Fruit fly (Drosophila melanogaster) whole organism, embryonic: Measurements from ENCODE around the gene CG15480.

Experiments used
- BEAF-32 ChIP-seq: fragments of 200-800 bp; sonication (Bioruptor generic); optimal IDR thresholded peaks from 3 replicates; lab custom pipeline; 2017; ENCODE audit warnings: missing biosample characterization, missing genetic modification characterization, mild to moderate bottlenecking, moderate library complexity, missing genetic modification reagents
- Bgb ChIP-seq: fragments of 200-800 bp; sonication (Bioruptor generic); IDR thresholded peaks from 2 replicates; pipeline ENCODE4 v1.3.6; 2022; ENCODE audit warnings: missing biosample characterization, missing genetic modification characterization; ENCODE audit not compliant: partially characterized antibody
- C15 ChIP-seq: fragments of 200-800 bp; sonication (Bioruptor generic); IDR thresholded peaks from 3 replicates; pipeline ENCODE4 v1.3.6; 2022; ENCODE audit warnings: missing biosample characterization, missing genetic modification characterization
- CG10565 ChIP-seq: fragments of 200-800 bp; sonication (Bioruptor generic); optimal IDR thresholded peaks from 3 replicates; lab custom pipeline; 2016; ENCODE audit warnings: missing biosample characterization, mild to moderate bottlenecking, missing genetic modification characterization
- CG12071 ChIP-seq: fragments of 200-800 bp; sonication (Bioruptor generic); optimal IDR thresholded peaks from 3 replicates; lab custom pipeline; 2018; ENCODE audit warnings: missing biosample characterization, mild to moderate bottlenecking, missing genetic modification characterization
- CG13424 ChIP-seq: fragments of 200-800 bp; sonication (Bioruptor generic); optimal IDR thresholded peaks from 2 replicates; lab custom pipeline; 2019; ENCODE audit warnings: missing biosample characterization, mild to moderate bottlenecking, missing genetic modification characterization, moderate library complexity
- CG13894 ChIP-seq: fragments of 200-800 bp; sonication (Bioruptor generic); optimal IDR thresholded peaks from 3 replicates; lab custom pipeline; 2018; ENCODE audit warnings: missing biosample characterization, mild to moderate bottlenecking, missing genetic modification characterization, moderate library complexity
- CG14014 ChIP-seq: fragments of 200-800 bp; sonication (Bioruptor generic); IDR thresholded peaks from 2 replicates; pipeline ENCODE4 v1.3.6; 2022; ENCODE audit warnings: missing biosample characterization, missing genetic modification characterization
- CG15011 ChIP-seq: fragments of 200-800 bp; sonication (Bioruptor generic); optimal IDR thresholded peaks from 3 replicates; lab custom pipeline; 2018; ENCODE audit warnings: missing biosample characterization, mild to moderate bottlenecking, missing genetic modification characterization
- CG16813 ChIP-seq: fragments of 200-800 bp; sonication (Bioruptor generic); IDR thresholded peaks from 3 replicates; pipeline ENCODE4 v1.3.6; 2022; ENCODE audit warnings: missing biosample characterization, missing genetic modification characterization; ENCODE audit not compliant: partially characterized antibody
- CG18619 ChIP-seq: fragments of 200-800 bp; sonication (Bioruptor generic); optimal IDR thresholded peaks from 3 replicates; lab custom pipeline; 2017; ENCODE audit warnings: missing biosample characterization, mild to moderate bottlenecking, missing genetic modification characterization
- CG2116 ChIP-seq: fragments of 200-800 bp; sonication (Bioruptor generic); optimal IDR thresholded peaks from 3 replicates; lab custom pipeline; 2018; ENCODE audit warnings: missing biosample characterization, mild to moderate bottlenecking, missing genetic modification characterization
- CG6689 ChIP-seq: fragments of 200-800 bp; sonication (Bioruptor generic); IDR thresholded peaks from 2 replicates; pipeline ENCODE4 v1.3.6; 2022; ENCODE audit warnings: missing biosample characterization, missing genetic modification characterization
- CG7786 ChIP-seq: fragments of 200-800 bp; sonication (Bioruptor generic); optimal IDR thresholded peaks from 2 replicates; lab custom pipeline; 2016; ENCODE audit warnings: missing biosample characterization, missing genetic modification characterization
- CG9727 ChIP-seq: fragments of 200-800 bp; sonication (Bioruptor generic); optimal IDR thresholded peaks from 3 replicates; lab custom pipeline; 2017; ENCODE audit warnings: missing biosample characterization, mild to moderate bottlenecking, missing genetic modification characterization
- CG9932 ChIP-seq: fragments of 200-800 bp; sonication (Bioruptor generic); IDR thresholded peaks from 2 replicates; pipeline ENCODE4 v1.3.6; 2022; ENCODE audit warnings: missing biosample characterization, missing genetic modification characterization
- CTCF ChIP-seq: fragments of 200-800 bp; sonication (Bioruptor generic); optimal IDR thresholded peaks from 2 replicates; lab custom pipeline; 2017; ENCODE audit warnings: missing biosample characterization, mild to moderate bottlenecking, missing genetic modification characterization, moderate library complexity
- Dad ChIP-seq: fragments of 200-800 bp; sonication (Bioruptor generic); optimal IDR thresholded peaks from 3 replicates; lab custom pipeline; 2016; ENCODE audit warnings: missing biosample characterization, missing genetic modification characterization
- Doc3 ChIP-seq: fragments of 200-800 bp; sonication (Bioruptor generic); IDR thresholded peaks from 3 replicates; pipeline ENCODE4 v1.3.6; 2022; ENCODE audit warnings: missing biosample characterization, missing genetic modification characterization; ENCODE audit not compliant: partially characterized antibody
- GATAe ChIP-seq: fragments of 200-800 bp; sonication (Bioruptor generic); conservative IDR thresholded peaks from 2 replicates; pipeline ENCODE4 v1.3.6; 2022; ENCODE audit warnings: missing biosample characterization, missing genetic modification characterization
- H2.0 ChIP-seq: fragments of 200-800 bp; sonication (Bioruptor generic); IDR thresholded peaks from 2 replicates; pipeline ENCODE4 v1.3.6; 2022; ENCODE audit warnings: missing biosample characterization, missing genetic modification characterization
- HHEX ChIP-seq: fragments of 200-800 bp; sonication (Bioruptor generic); optimal IDR thresholded peaks from 3 replicates; lab custom pipeline; 2017; ENCODE audit warnings: missing biosample characterization, mild to moderate bottlenecking, missing genetic modification characterization, missing genetic modification reagents
- Hey ChIP-seq: fragments of 200-800 bp; sonication (Bioruptor generic); optimal IDR thresholded peaks from 3 replicates; lab custom pipeline; 2018; ENCODE audit warnings: missing biosample characterization, mild to moderate bottlenecking, missing genetic modification characterization
- HmgZ ChIP-seq: fragments of 200-800 bp; sonication (Bioruptor generic); optimal IDR thresholded peaks from 2 replicates; lab custom pipeline; 2018; ENCODE audit warnings: missing biosample characterization, mild to moderate bottlenecking, missing genetic modification characterization
- Hmr ChIP-seq: fragments of 200-800 bp; sonication (Bioruptor generic); optimal IDR thresholded peaks from 3 replicates; lab custom pipeline; 2017; ENCODE audit warnings: mild to moderate bottlenecking, missing biosample characterization, missing genetic modification reagents, missing genetic modification characterization
- NFAT ChIP-seq: fragments of 200-800 bp; sonication (Bioruptor generic); IDR thresholded peaks from 2 replicates; pipeline ENCODE4 v1.3.6; 2022; ENCODE audit warnings: missing biosample characterization, missing genetic modification characterization
- NK7.1 ChIP-seq: fragments of 200-800 bp; sonication (Bioruptor generic); optimal IDR thresholded peaks from 3 replicates; lab custom pipeline; 2016; ENCODE audit warnings: missing biosample characterization, missing genetic modification characterization
- Nf-YC ChIP-seq: fragments of 200-800 bp; optimal IDR thresholded peaks from 3 replicates; lab custom pipeline; 2019; ENCODE audit warnings: missing biosample characterization, mild to moderate bottlenecking, missing genetic modification characterization, moderate library complexity
- Rx ChIP-seq: fragments of 200-800 bp; sonication (Bioruptor generic); IDR thresholded peaks from 2 replicates; pipeline ENCODE4 v1.3.6; 2022; ENCODE audit warnings: missing biosample characterization, missing genetic modification characterization
- Six4 ChIP-seq: fragments of 200-800 bp; sonication (Bioruptor generic); optimal IDR thresholded peaks from 2 replicates; lab custom pipeline; 2016; ENCODE audit warnings: missing biosample characterization, missing genetic modification characterization
- Sry-δ ChIP-seq: fragments of 200-800 bp; sonication (Bioruptor generic); optimal IDR thresholded peaks from 2 replicates; lab custom pipeline; 2016; ENCODE audit warnings: missing biosample characterization, missing genetic modification characterization
- Ssrp ChIP-seq: fragments of 200-800 bp; sonication (Bioruptor generic); optimal IDR thresholded peaks from 2 replicates; lab custom pipeline; 2018; ENCODE audit warnings: missing biosample characterization, mild to moderate bottlenecking, missing genetic modification characterization, moderate library complexity
- Xrp1 ChIP-seq: fragments of 200-800 bp; sonication (Bioruptor generic); IDR thresholded peaks from 2 replicates; pipeline ENCODE4 v1.3.6; 2022; ENCODE audit warnings: missing biosample characterization, missing genetic modification characterization
- abd-A ChIP-seq: fragments of 200-800 bp; sonication (Bioruptor generic); optimal IDR thresholded peaks from 3 replicates; lab custom pipeline; 2019; ENCODE audit warnings: missing biosample characterization, mild to moderate bottlenecking, missing genetic modification characterization, moderate library complexity
- al ChIP-seq: fragments of 200-800 bp; sonication (Bioruptor generic); IDR thresholded peaks from 2 replicates; pipeline ENCODE4 v1.3.6; 2022; ENCODE audit warnings: missing biosample characterization, missing genetic modification characterization
- ash1 ChIP-seq: fragments of 200-800 bp; sonication (Bioruptor generic); optimal IDR thresholded peaks from 2 replicates; lab custom pipeline; 2018; ENCODE audit warnings: missing biosample characterization, mild to moderate bottlenecking, missing genetic modification characterization
- bigmax ChIP-seq: fragments of 200-800 bp; sonication (Bioruptor generic); optimal IDR thresholded peaks from 2 replicates; lab custom pipeline; 2018; ENCODE audit warnings: missing biosample characterization, mild to moderate bottlenecking, missing genetic modification characterization
- cato ChIP-seq: fragments of 200-800 bp; sonication (Bioruptor generic); optimal IDR thresholded peaks from 2 replicates; lab custom pipeline; 2016; ENCODE audit warnings: missing biosample characterization, missing genetic modification characterization, borderline replicate concordance
- caup ChIP-seq: fragments of 200-800 bp; sonication (Bioruptor generic); optimal IDR thresholded peaks from 3 replicates; lab custom pipeline; 2017; ENCODE audit warnings: missing biosample characterization, mild to moderate bottlenecking, missing genetic modification characterization, moderate library complexity; ENCODE audit not compliant: severe bottlenecking
- chn ChIP-seq: fragments of 200-800 bp; sonication (Bioruptor generic); optimal IDR thresholded peaks from 2 replicates; lab custom pipeline; 2016; ENCODE audit warnings: missing biosample characterization, missing genetic modification characterization
- cwo ChIP-seq: fragments of 200-800 bp; sonication (Bioruptor generic); optimal IDR thresholded peaks from 3 replicates; lab custom pipeline; 2017; ENCODE audit warnings: missing biosample characterization, missing genetic modification characterization, mild to moderate bottlenecking, moderate library complexity, missing genetic modification reagents
- ham ChIP-seq: fragments of 200-800 bp; sonication (Bioruptor generic); IDR thresholded peaks from 2 replicates; pipeline ENCODE4 v1.3.6; 2022; ENCODE audit warnings: missing biosample characterization, missing genetic modification characterization
- lilli ChIP-seq: fragments of 200-800 bp; sonication (Bioruptor generic); optimal IDR thresholded peaks from 3 replicates; lab custom pipeline; 2016; ENCODE audit warnings: missing biosample characterization, missing genetic modification characterization
- mirr ChIP-seq: fragments of 200-800 bp; sonication (Bioruptor generic); optimal IDR thresholded peaks from 3 replicates; lab custom pipeline; 2018; ENCODE audit warnings: missing biosample characterization, mild to moderate bottlenecking, missing genetic modification characterization
- nom ChIP-seq: fragments of 200-800 bp; sonication (Bioruptor generic); optimal IDR thresholded peaks from 2 replicates; lab custom pipeline; 2017; ENCODE audit warnings: missing biosample characterization, missing genetic modification characterization, mild to moderate bottlenecking, moderate library complexity, missing genetic modification reagents
- org-1 ChIP-seq: fragments of 200-800 bp; sonication (Bioruptor generic); optimal IDR thresholded peaks from 2 replicates; lab custom pipeline; 2017; ENCODE audit warnings: missing biosample characterization, missing genetic modification characterization
- otp ChIP-seq: fragments of 200-800 bp; sonication (Bioruptor generic); IDR thresholded peaks from 3 replicates; pipeline ENCODE4, ENCODE4 v1.3.6; 2022; ENCODE audit warnings: missing biosample characterization, missing genetic modification characterization
- repo ChIP-seq: fragments of 200-800 bp; sonication (Bioruptor generic); optimal IDR thresholded peaks from 2 replicates; lab custom pipeline; 2016; ENCODE audit warnings: missing biosample characterization, missing genetic modification characterization
- rib ChIP-seq: fragments of 200-800 bp; sonication (Bioruptor generic); IDR thresholded peaks from 2 replicates; pipeline ENCODE4 v1.3.6; 2022; ENCODE audit warnings: missing biosample characterization, missing genetic modification characterization
- sc ChIP-seq, 3 experiments: fragments of >200 bp in 2 of 3; fragments of 200-800 bp in 1 of 3; sonication (Bioruptor generic) in 1 of 3; optimal IDR thresholded peaks; 2 replicates in 2 of 3; 3 replicates in 1 of 3; lab custom pipeline; 2017; ENCODE audit warnings: mild to moderate bottlenecking in 1 of 3, missing biosample characterization in 1 of 3, missing genetic modification characterization in 1 of 3, missing genetic modification reagents in 1 of 3
- tll ChIP-seq, 2 experiments: fragments of 200-800 bp in 1 of 2; fragments of >200 bp in 1 of 2; sonication (Bioruptor generic) in 1 of 2; optimal IDR thresholded peaks; 2 replicates each; lab custom pipeline; 2017 to 2019; ENCODE audit warnings: missing biosample characterization in 2 of 2, missing genetic modification characterization in 2 of 2, mild to moderate bottlenecking in 1 of 2, moderate library complexity in 1 of 2

CG15480 gene

DNA sequence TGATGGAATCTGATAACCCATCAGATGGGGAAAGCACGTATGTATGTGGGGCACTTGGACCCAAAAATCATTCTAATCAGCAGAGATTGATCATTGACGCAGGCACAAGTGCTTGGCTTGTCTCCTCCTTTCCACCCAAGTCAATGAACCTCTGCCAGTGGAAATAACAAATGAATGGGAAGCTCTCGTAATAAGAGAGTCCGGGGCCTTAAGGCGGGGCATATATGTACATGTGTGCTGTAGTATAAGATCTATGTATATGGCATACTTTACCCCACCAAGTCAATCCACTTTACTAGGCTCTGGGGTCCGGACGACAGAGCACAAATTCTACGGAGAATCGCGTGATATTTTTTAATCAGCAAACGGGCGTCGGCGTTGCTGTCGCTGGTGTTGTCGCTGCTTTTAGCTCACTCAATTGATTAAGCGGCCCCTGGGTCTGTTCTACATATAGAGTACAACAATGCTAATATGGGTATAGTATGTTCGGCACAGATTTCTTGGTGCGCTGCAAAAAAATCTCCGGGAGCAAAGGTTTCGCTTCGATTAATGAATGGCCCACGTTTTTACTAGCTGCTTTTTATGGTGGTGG, 18.9 kb downstream of the CG15480 start (continued):
- TF ChIP-seq H2.0 (GFP tag; lab: Robert Waterston, UW) = no peak
- no peak for TF ChIP-seq CG16813 (GFP tag; lab: Robert Waterston, UW)
- TF ChIP-seq Hmr (GFP tag; lab: Kevin White, UChicago) = peak; percentile 23
- no peak for TF ChIP-seq ham (GFP tag; lab: Robert Waterston, UW)
- TF ChIP-seq Rx (GFP tag; lab: Robert Waterston, UW) = no peak
- no peak for TF ChIP-seq NFAT (GFP tag; lab: Robert Waterston, UW)
- TF ChIP-seq Sry-δ = no peak
- no peak for TF ChIP-seq rib
- no peak for TF ChIP-seq al (GFP tag; lab: Robert Waterston, UW)
- no peak for TF ChIP-seq Six4
- no peak for TF ChIP-seq NK7.1
- TF ChIP-seq bigmax (GFP tag; lab: Kevin White, UChicago) = no peak
- peak; percentile 61 for TF ChIP-seq Hey (tag; lab: Kevin White, UChicago)
- no peak for TF ChIP-seq cato (GFP tag; lab: Kevin White, UChicago)
- TF ChIP-seq GATAe (GFP tag; lab: Robert Waterston, UW) = no peak
- TF ChIP-seq CG10565 (GFP tag; lab: Kevin White, UChicago) = no peak
- no peak for TF ChIP-seq Bgb
- TF ChIP-seq CG15011 (GFP tag; lab: Kevin White, UChicago) = no peak
- TF ChIP-seq lilli = peak; percentile 18
- TF ChIP-seq ash1 (GFP tag; lab: Kevin White, UChicago) = no peak
- TF ChIP-seq CG6689 (GFP tag; lab: Robert Waterston, UW) = no peak
- no peak for TF ChIP-seq caup
- no peak for TF ChIP-seq otp (GFP tag; lab: Robert Waterston, UW)
- no peak for TF ChIP-seq Dad (GFP tag; lab: Kevin White, UChicago)
- no peak for TF ChIP-seq CTCF (GFP tag; lab: Kevin White, UChicago)
- TF ChIP-seq BEAF-32 (GFP tag; lab: Kevin White, UChicago) = no peak
- TF ChIP-seq org-1 (GFP tag; lab: Kevin White, UChicago) = no peak
- no peak for TF ChIP-seq repo (GFP tag; lab: Kevin White, UChicago)
- TF ChIP-seq CG2116 (GFP tag; lab: Kevin White, UChicago) = no peak
- TF ChIP-seq CG9932 = no peak
- TF ChIP-seq Doc3 (GFP tag; lab: Robert Waterston, UW) = no peak
- TF ChIP-seq CG12071 (GFP tag; lab: Kevin White, UChicago) = no peak
- no peak for TF ChIP-seq Ssrp (tag; lab: Kevin White, UChicago)
- TF ChIP-seq HmgZ (tag; lab: Kevin White, UChicago) = peak; percentile 50
- no peak for TF ChIP-seq chn
- TF ChIP-seq sc (optimal IDR thresholded peaks at IDR 0.05; lab: Kevin White, UChicago) = no peak
- no peak for TF ChIP-seq sc (GFP tag; optimal IDR thresholded peaks at IDR 0.05; lab: Kevin White, UChicago)
- peak; percentile 93 for TF ChIP-seq cwo (GFP tag; lab: Kevin White, UChicago)
- TF ChIP-seq, all 482 proteins: peak for 40

DNA sequence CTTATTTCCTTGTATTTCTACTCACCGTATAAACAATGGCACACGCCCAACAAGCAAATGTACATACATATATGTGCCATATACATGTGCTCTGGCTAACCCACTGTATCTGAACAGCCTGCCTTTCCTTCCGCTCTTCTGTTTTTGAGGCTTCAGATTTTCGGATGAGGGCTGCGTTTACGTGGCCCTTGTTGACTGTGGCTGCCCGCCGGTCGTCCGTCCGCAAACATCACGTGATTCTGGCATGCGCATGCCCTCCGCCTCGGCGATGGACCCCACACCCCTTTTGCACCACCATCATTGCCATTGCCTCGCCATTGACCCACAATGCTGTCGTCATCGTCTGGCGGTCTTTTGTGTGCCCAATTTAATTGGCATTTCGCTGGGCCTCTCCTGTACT, 19.8 kb downstream of the CG15480 start:
- TF ChIP-seq C15 = no peak
- peak; percentile 29 for TF ChIP-seq CG18619 (GFP tag; lab: Kevin White, UChicago)
- TF ChIP-seq Xrp1 (GFP tag; lab: Robert Waterston, UW) = peak; percentile 44; the same call in 1 of the 2 replicates
- peak; percentile 53 for TF ChIP-seq nom (GFP tag; lab: Kevin White, UChicago)
- peak; percentile 38 for TF ChIP-seq Nf-YC (tag; lab: Kevin White, UChicago)
- TF ChIP-seq abd-A = peak; percentile 64
- TF ChIP-seq CG14014 (GFP tag; lab: Robert Waterston, UW) = 0 out of 2 replicates have a peak, but pooled peaks have one; percentile 9
- TF ChIP-seq CG13424 = peak; percentile 29
- TF ChIP-seq CG9727 (GFP tag; lab: Kevin White, UChicago) = peak; percentile 70
- TF ChIP-seq Bgb = no peak
- TF ChIP-seq CG15011 (GFP tag; lab: Kevin White, UChicago) = no peak
- peak in 1 of 2 experiments; percentile 64 for TF ChIP-seq tll (GFP tag; optimal IDR thresholded peaks at IDR 0.05; lab: Kevin White, UChicago)
- peak; percentile 93 for TF ChIP-seq CG13894
- TF ChIP-seq HHEX (GFP tag; lab: Kevin White, UChicago) = no peak
- TF ChIP-seq CG7786 (GFP tag; lab: Kevin White, UChicago) = peak; percentile 6
- peak; percentile 71 for TF ChIP-seq mirr (GFP tag; lab: Kevin White, UChicago)
